Worm (Caenorhabditis elegans) whole organism, midembryonic: Measurements from ENCODE around the gene K06H6.1.

ENCODE experiments used
- flt-1 ChIP-seq: fragments of 200-800 bp; sonication (Bioruptor generic); IDR thresholded peaks from 2 replicates; pipeline ENCODE4 v1.3.6; 2022; ENCODE audit warnings: missing genetic modification characterization, missing compliant biosample characterization
- tab-1 ChIP-seq: fragments of 200-800 bp; sonication (Bioruptor generic); IDR thresholded peaks from 2 replicates; pipeline ENCODE4 v1.3.6; 2022; ENCODE audit warnings: missing genetic modification characterization, missing compliant biosample characterization

DNA sequence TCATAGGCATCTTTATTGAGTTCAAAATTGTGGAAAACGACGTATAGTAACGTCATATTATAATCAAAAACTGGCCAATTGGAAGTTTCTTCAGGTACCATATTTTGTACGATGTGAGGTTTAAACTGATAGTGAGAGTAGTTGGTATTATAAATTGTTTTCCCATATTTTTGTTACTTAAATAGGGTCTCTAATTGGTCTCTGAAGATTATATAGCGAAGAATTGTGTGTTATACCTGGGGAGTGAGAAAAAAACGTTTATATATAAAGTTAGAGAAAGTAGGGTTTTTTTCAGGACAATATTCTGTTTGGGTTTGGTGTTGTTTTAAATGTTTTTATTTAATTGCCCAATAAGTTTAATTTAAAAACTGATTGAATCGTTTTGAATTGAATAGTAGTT is 37.0 kb downstream of the K06H6.1 start, which contains the start of gene srt-17:
- TF ChIP-seq tab-1 (GFP tag; lab: Robert Waterston, UW) (no peak), flt-1 (no peak)
